Worm (Caenorhabditis elegans) whole organism, L2 larva: ENCODE results near the gene F21C10.7.

Source experiments
- C34F6.9 ChIP-seq: fragments of 150-350 bp; optimal IDR thresholded peaks from 2 replicates; lab custom pipeline; 2014; ENCODE audit warnings: missing biosample characterization, missing genetic modification characterization
- F13H6.1 ChIP-seq: sonication (generic microtip); optimal IDR thresholded peaks from 2 replicates; lab custom pipeline; 2016; ENCODE audit warnings: missing genetic modification characterization, missing compliant biosample characterization
- R02D3.7 ChIP-seq: fragments of 150-350 bp; optimal IDR thresholded peaks from 2 replicates; lab custom pipeline; 2014; ENCODE audit warnings: missing biosample characterization, missing genetic modification characterization
- Y55F3AM.14 ChIP-seq: fragments of 200-800 bp; sonication (Bioruptor generic); optimal IDR thresholded peaks from 2 replicates; lab custom pipeline; 2018; ENCODE audit warnings: mild to moderate bottlenecking, missing genetic modification characterization, missing compliant biosample characterization
- ZK546.5 ChIP-seq: sonication (generic microtip); optimal IDR thresholded peaks from 2 replicates; lab custom pipeline; 2017; ENCODE audit warnings: missing biosample characterization, missing genetic modification characterization
- alr-1 ChIP-seq: fragments of 150-350 bp; optimal IDR thresholded peaks from 2 replicates; lab custom pipeline; 2014; ENCODE audit warnings: missing biosample characterization, missing genetic modification characterization
- aly-2 ChIP-seq: fragments of 150-350 bp; optimal IDR thresholded peaks from 2 replicates; lab custom pipeline; 2014; ENCODE audit warnings: missing biosample characterization, missing genetic modification characterization
- ama-1 ChIP-seq: fragments of 150-350 bp; optimal IDR thresholded peaks from 2 replicates; lab custom pipeline; 2018; ENCODE audit warnings: inconsistent platforms
- blmp-1 ChIP-seq: sonication (generic microtip); optimal IDR thresholded peaks from 2 replicates; lab custom pipeline; 2017; ENCODE audit warnings: missing genetic modification characterization, mild to moderate bottlenecking, missing compliant biosample characterization, antibody characterized with exemption, moderate library complexity; ENCODE audit not compliant: insufficient read depth
- ceh-16 ChIP-seq: fragments of 150-350 bp; optimal IDR thresholded peaks from 2 replicates; lab custom pipeline; 2014; ENCODE audit warnings: missing biosample characterization, missing genetic modification characterization
- ceh-82 ChIP-seq: fragments of 150-350 bp; optimal IDR thresholded peaks from 2 replicates; lab custom pipeline; 2014; ENCODE audit warnings: missing biosample characterization, missing genetic modification characterization
- crh-2 ChIP-seq: sonication (generic microtip); optimal IDR thresholded peaks from 2 replicates; lab custom pipeline; 2017; ENCODE audit warnings: missing biosample characterization, missing genetic modification characterization
- dmd-4 ChIP-seq: sonication (generic microtip); optimal IDR thresholded peaks from 2 replicates; lab custom pipeline; 2017; ENCODE audit warnings: missing biosample characterization, missing genetic modification characterization
- egl-27 ChIP-seq: sonication (generic microtip); optimal IDR thresholded peaks from 3 replicates; lab custom pipeline; 2017; ENCODE audit warnings: missing biosample characterization, missing genetic modification reagents, missing genetic modification characterization
- elt-1 ChIP-seq: fragments of 150-350 bp; optimal IDR thresholded peaks from 2 replicates; lab custom pipeline; 2014; ENCODE audit warnings: missing biosample characterization, missing genetic modification characterization
- elt-3 ChIP-seq: sonication (generic microtip); optimal IDR thresholded peaks from 2 replicates; lab custom pipeline; 2017; ENCODE audit warnings: missing biosample characterization, missing genetic modification characterization
- gmeb-1 ChIP-seq: fragments of 150-350 bp; optimal IDR thresholded peaks from 2 replicates; lab custom pipeline; 2014; ENCODE audit warnings: missing biosample characterization, missing genetic modification characterization
- lin-11 ChIP-seq: fragments of 150-350 bp; sonication (generic microtip); optimal IDR thresholded peaks from 2 replicates; lab custom pipeline; 2014; ENCODE audit warnings: missing biosample characterization, missing genetic modification characterization, inconsistent platforms, mixed read lengths
- lin-13 ChIP-seq: fragments of 150-350 bp; optimal IDR thresholded peaks from 2 replicates; lab custom pipeline; 2014; ENCODE audit warnings: missing biosample characterization, missing genetic modification reagents, missing genetic modification characterization
- lin-39 ChIP-seq: fragments of 150-350 bp; optimal IDR thresholded peaks from 2 replicates; lab custom pipeline; 2014; ENCODE audit warnings: missing biosample characterization, missing genetic modification reagents, missing genetic modification characterization
- lsy-2 ChIP-seq, 2 experiments: fragments of 150-350 bp in 1 of 2; sonication (generic microtip) in 1 of 2; optimal IDR thresholded peaks; 2 replicates each; lab custom pipeline; 2014 to 2017; ENCODE audit warnings: missing biosample characterization in 2 of 2, missing genetic modification characterization in 2 of 2
- mbf-1 ChIP-seq: sonication (generic microtip); optimal IDR thresholded peaks from 2 replicates; lab custom pipeline; 2017; ENCODE audit warnings: missing biosample characterization, missing genetic modification characterization
- mdl-1 ChIP-seq, 2 experiments: fragments of 150-350 bp in 1 of 2; sonication (generic microtip) in 1 of 2; optimal IDR thresholded peaks; 2 replicates each; lab custom pipeline; 2017; ENCODE audit warnings: missing biosample characterization in 2 of 2, missing genetic modification characterization in 2 of 2
- nhr-10 ChIP-seq: sonication (generic microtip); optimal IDR thresholded peaks from 2 replicates; lab custom pipeline; 2017; ENCODE audit warnings: missing biosample characterization, missing genetic modification characterization
- nhr-11 ChIP-seq: fragments of 150-350 bp; optimal IDR thresholded peaks from 2 replicates; lab custom pipeline; 2014; ENCODE audit warnings: missing biosample characterization, missing genetic modification characterization
- nhr-129 ChIP-seq: fragments of 150-350 bp; optimal IDR thresholded peaks from 2 replicates; lab custom pipeline; 2014; ENCODE audit warnings: missing biosample characterization, missing genetic modification characterization
- nhr-21 ChIP-seq: fragments of 150-350 bp; optimal IDR thresholded peaks from 2 replicates; lab custom pipeline; 2014; ENCODE audit warnings: missing biosample characterization, missing genetic modification characterization
- nhr-23 ChIP-seq: fragments of 150-350 bp; optimal IDR thresholded peaks from 2 replicates; lab custom pipeline; 2014; ENCODE audit warnings: missing biosample characterization, missing genetic modification reagents, missing genetic modification characterization
- nhr-237 ChIP-seq: fragments of 150-350 bp; optimal IDR thresholded peaks from 2 replicates; lab custom pipeline; 2014; ENCODE audit warnings: missing biosample characterization, missing genetic modification characterization
- nhr-25 ChIP-seq: fragments of 150-350 bp; sonication (generic microtip); optimal IDR thresholded peaks from 3 replicates; lab custom pipeline; 2014; ENCODE audit warnings: missing biosample characterization, missing genetic modification characterization
- nhr-6 ChIP-seq: fragments of 150-350 bp; optimal IDR thresholded peaks from 2 replicates; lab custom pipeline; 2014; ENCODE audit warnings: missing biosample characterization, missing genetic modification characterization
- nhr-77 ChIP-seq: fragments of 150-350 bp; optimal IDR thresholded peaks from 2 replicates; lab custom pipeline; 2014; ENCODE audit warnings: missing biosample characterization, missing genetic modification characterization
- peb-1 ChIP-seq: fragments of 150-350 bp; optimal IDR thresholded peaks from 2 replicates; lab custom pipeline; 2014; ENCODE audit warnings: missing biosample characterization, missing genetic modification characterization
- sem-4 ChIP-seq: fragments of 150-350 bp; optimal IDR thresholded peaks from 2 replicates; lab custom pipeline; 2014; ENCODE audit warnings: missing biosample characterization, missing genetic modification reagents, missing genetic modification characterization
- skn-1 ChIP-seq: sonication (generic microtip); optimal IDR thresholded peaks from 2 replicates; lab custom pipeline; 2017; ENCODE audit warnings: missing biosample characterization, missing genetic modification characterization
- sma-3 ChIP-seq: sonication (generic microtip); optimal IDR thresholded peaks from 2 replicates; lab custom pipeline; 2016; ENCODE audit warnings: missing genetic modification reagents, missing genetic modification characterization, missing compliant biosample characterization
- sma-9 ChIP-seq, 2 experiments: fragments of 150-350 bp in 1 of 2; sonication (generic microtip) in 1 of 2; optimal IDR thresholded peaks; 2 replicates each; lab custom pipeline; 2014 to 2016; ENCODE audit warnings: missing genetic modification characterization in 2 of 2, mild to moderate bottlenecking in 1 of 2, missing biosample characterization in 1 of 2, missing compliant biosample characterization in 1 of 2, missing genetic modification reagents in 1 of 2, moderate library complexity in 1 of 2
- snpc-4 ChIP-seq: fragments of 150-350 bp; optimal IDR thresholded peaks from 2 replicates; lab custom pipeline; 2014; ENCODE audit warnings: missing biosample characterization, missing genetic modification characterization
- unc-39 ChIP-seq: fragments of 150-350 bp; optimal IDR thresholded peaks from 2 replicates; lab custom pipeline; 2014; ENCODE audit warnings: missing biosample characterization, missing genetic modification characterization
- unc-55 ChIP-seq: fragments of 150-350 bp; sonication (generic microtip); optimal IDR thresholded peaks from 3 replicates; lab custom pipeline; 2014; ENCODE audit warnings: missing biosample characterization, missing genetic modification reagents, missing genetic modification characterization
- unc-62 ChIP-seq: fragments of 150-350 bp; optimal IDR thresholded peaks from 2 replicates; lab custom pipeline; 2014; ENCODE audit warnings: missing biosample characterization, missing genetic modification reagents, missing genetic modification characterization
- zag-1 ChIP-seq: fragments of 150-350 bp; optimal IDR thresholded peaks from 2 replicates; lab custom pipeline; 2014; ENCODE audit warnings: missing biosample characterization, missing genetic modification characterization
- ztf-1 ChIP-seq: fragments of 200-800 bp; sonication (Bioruptor generic); conservative IDR thresholded peaks from 2 replicates; pipeline ENCODE4 v1.3.6; 2022; ENCODE audit warnings: missing genetic modification characterization, missing compliant biosample characterization
- ztf-11 ChIP-seq: sonication (generic microtip); optimal IDR thresholded peaks from 2 replicates; lab custom pipeline; 2017; ENCODE audit warnings: missing biosample characterization, missing genetic modification characterization
- ztf-4 ChIP-seq: fragments of 150-350 bp; optimal IDR thresholded peaks from 2 replicates; lab custom pipeline; 2014; ENCODE audit warnings: missing biosample characterization, missing genetic modification characterization

The F21C10.7 gene

DNA sequence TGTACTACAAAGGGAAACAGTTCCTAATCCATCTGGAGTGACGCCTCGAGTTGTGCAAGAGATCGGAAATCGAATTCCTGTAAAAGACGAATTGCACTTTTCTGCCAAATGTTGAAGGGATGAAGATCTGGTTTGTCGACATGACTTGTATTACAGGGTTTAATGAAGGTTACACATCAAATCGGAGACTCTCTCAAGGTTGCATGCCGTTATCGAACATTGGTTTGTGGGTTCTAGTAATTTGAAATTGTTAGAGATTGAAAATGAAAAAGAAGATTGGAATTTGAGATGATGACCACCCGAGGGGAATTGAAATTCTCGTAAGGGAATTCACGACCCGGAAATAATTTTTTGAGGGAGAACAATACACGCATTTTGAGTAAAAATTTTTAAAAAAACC, 53.7 kb downstream of the F21C10.7 start:
- TF ChIP-seq nhr-11, result no peak
- no peak for TF ChIP-seq lin-13 (GFP tag; lab: Kevin White, UChicago)
- no peak for TF ChIP-seq unc-39
- TF ChIP-seq sma-3, result no peak
- no peak for TF ChIP-seq elt-1 (tag; lab: Kevin White, UChicago)
- no peak for TF ChIP-seq ZK546.5
- peak; percentile 18 for TF ChIP-seq crh-2 (tag; lab: Kevin White, UChicago)
- TF ChIP-seq elt-3 (tag; lab: Kevin White, UChicago), result no peak
- no peak for TF ChIP-seq ztf-1 (GFP tag; lab: Robert Waterston, UW)
- no peak for TF ChIP-seq nhr-10
- TF ChIP-seq ceh-82, result no peak
- TF ChIP-seq dmd-4, result no peak
- TF ChIP-seq lin-39 (tag; lab: Kevin White, UChicago), result no peak
- TF ChIP-seq egl-27 (tag; lab: Kevin White, UChicago), result no peak
- TF ChIP-seq alr-1 (tag; lab: Kevin White, UChicago), result no peak
- TF ChIP-seq ztf-4 (tag; lab: Kevin White, UChicago), result no peak
- TF ChIP-seq ceh-16 (tag; lab: Kevin White, UChicago), result peak; percentile 58
- peak; percentile 44 for TF ChIP-seq nhr-25 (tag; lab: Kevin White, UChicago)
- TF ChIP-seq aly-2, result no peak
- no peak for TF ChIP-seq mdl-1 (tag; optimal IDR thresholded peaks at IDR 0.05; lab: Kevin White, UChicago)
- peak; percentile 37 for TF ChIP-seq blmp-1
- TF ChIP-seq ztf-11, result no peak
- no peak for TF ChIP-seq nhr-23 (tag; lab: Kevin White, UChicago)
- no peak for TF ChIP-seq F13H6.1 (tag; lab: Kevin White, UChicago)
- TF ChIP-seq snpc-4 (tag; lab: Kevin White, UChicago), result no peak
- TF ChIP-seq Y55F3AM.14 (GFP tag; lab: Kevin White, UChicago), result no peak
- no peak for TF ChIP-seq zag-1 (tag; lab: Kevin White, UChicago)
- TF ChIP-seq gmeb-1 (tag; lab: Kevin White, UChicago), result no peak
- TF ChIP-seq lin-11 (tag; lab: Kevin White, UChicago), result no peak
- peak; percentile 8 for TF ChIP-seq nhr-6 (tag; lab: Kevin White, UChicago)
- no peak for TF ChIP-seq ama-1
- peak; percentile 21 for TF ChIP-seq nhr-129 (tag; lab: Kevin White, UChicago)
- no peak for TF ChIP-seq nhr-77
- TF ChIP-seq C34F6.9 (tag; lab: Kevin White, UChicago), result no peak
- peak; percentile 70 for TF ChIP-seq sma-9 (GFP tag; optimal IDR thresholded peaks at IDR 0.05; lab: Kevin White, UChicago)
- no peak for TF ChIP-seq sma-9 (tag; optimal IDR thresholded peaks at IDR 0.05; lab: Kevin White, UChicago)
- no peak for TF ChIP-seq unc-62 (GFP tag; lab: Kevin White, UChicago)
- no peak for TF ChIP-seq R02D3.7 (tag; lab: Kevin White, UChicago)
- no peak for TF ChIP-seq nhr-237 (tag; lab: Kevin White, UChicago)
- TF ChIP-seq skn-1 (tag; lab: Kevin White, UChicago), result no peak

DNA sequence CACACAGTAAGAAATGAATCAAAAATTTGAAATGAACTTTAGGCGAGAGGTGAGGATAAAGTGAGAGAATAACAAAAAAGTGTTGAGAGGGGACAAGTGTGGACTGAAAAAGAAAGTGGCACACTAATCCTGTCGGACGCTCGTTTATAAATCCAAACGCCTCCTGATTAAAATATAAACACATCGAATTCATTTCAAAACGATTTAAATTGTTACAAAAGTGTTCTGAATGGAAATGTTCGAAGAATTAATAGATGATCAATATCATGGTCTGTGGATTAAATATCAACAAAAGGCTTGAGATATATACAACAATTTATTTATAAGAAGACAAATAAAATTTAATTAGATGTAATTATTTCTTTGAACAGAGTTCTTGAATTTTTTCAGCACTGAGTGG, 55.5 kb downstream of the F21C10.7 start, which contains the start of gene B0222.11:
TSS of gene B0222.11 (minus strand) at position 101 of the 400 bp plus-strand sequence.
- no peak for TF ChIP-seq ama-1
- TF ChIP-seq lin-39 (tag; lab: Kevin White, UChicago), result no peak
- TF ChIP-seq peb-1, result no peak
- TF ChIP-seq gmeb-1 (tag; lab: Kevin White, UChicago), result no peak
- TF ChIP-seq blmp-1, result no peak
- no peak for TF ChIP-seq ceh-82
- TF ChIP-seq mbf-1 (tag; lab: Kevin White, UChicago), result no peak
- no peak for TF ChIP-seq nhr-21 (tag; lab: Kevin White, UChicago)
- no peak for TF ChIP-seq unc-55 (GFP tag; lab: Kevin White, UChicago)
- no peak for TF ChIP-seq elt-1 (tag; lab: Kevin White, UChicago)
- TF ChIP-seq R02D3.7 (tag; lab: Kevin White, UChicago), result no peak
- no peak for TF ChIP-seq F13H6.1 (tag; lab: Kevin White, UChicago)
- TF ChIP-seq ceh-16 (tag; lab: Kevin White, UChicago), result no peak
- TF ChIP-seq nhr-129 (tag; lab: Kevin White, UChicago), result no peak
- no peak for TF ChIP-seq lsy-2 (tag; optimal IDR thresholded peaks at IDR 0.05; lab: Kevin White, UChicago)
- TF ChIP-seq sem-4 (tag; lab: Kevin White, UChicago), result no peak
- no peak for TF ChIP-seq nhr-237 (tag; lab: Kevin White, UChicago)
